Worm (Caenorhabditis elegans) whole organism, L2 larva: ENCODE results near the gene par-5.

Experiments
- C34F6.9 ChIP-seq: fragments of 150-350 bp; optimal IDR thresholded peaks from 2 replicates; lab custom pipeline; 2014; ENCODE audit warnings: missing biosample characterization, missing genetic modification characterization
- F13H6.1 ChIP-seq: sonication (generic microtip); optimal IDR thresholded peaks from 2 replicates; lab custom pipeline; 2016; ENCODE audit warnings: missing genetic modification characterization, missing compliant biosample characterization
- R02D3.7 ChIP-seq: fragments of 150-350 bp; optimal IDR thresholded peaks from 2 replicates; lab custom pipeline; 2014; ENCODE audit warnings: missing biosample characterization, missing genetic modification characterization
- Y55F3AM.14 ChIP-seq: fragments of 200-800 bp; sonication (Bioruptor generic); optimal IDR thresholded peaks from 2 replicates; lab custom pipeline; 2018; ENCODE audit warnings: mild to moderate bottlenecking, missing genetic modification characterization, missing compliant biosample characterization
- ZK546.5 ChIP-seq: sonication (generic microtip); optimal IDR thresholded peaks from 2 replicates; lab custom pipeline; 2017; ENCODE audit warnings: missing biosample characterization, missing genetic modification characterization
- aly-2 ChIP-seq: fragments of 150-350 bp; optimal IDR thresholded peaks from 2 replicates; lab custom pipeline; 2014; ENCODE audit warnings: missing biosample characterization, missing genetic modification characterization
- ama-1 ChIP-seq: fragments of 150-350 bp; optimal IDR thresholded peaks from 2 replicates; lab custom pipeline; 2018; ENCODE audit warnings: inconsistent platforms
- blmp-1 ChIP-seq: sonication (generic microtip); optimal IDR thresholded peaks from 2 replicates; lab custom pipeline; 2017; ENCODE audit warnings: missing genetic modification characterization, mild to moderate bottlenecking, missing compliant biosample characterization, antibody characterized with exemption, moderate library complexity; ENCODE audit not compliant: insufficient read depth
- ceh-16 ChIP-seq: fragments of 150-350 bp; optimal IDR thresholded peaks from 2 replicates; lab custom pipeline; 2014; ENCODE audit warnings: missing biosample characterization, missing genetic modification characterization
- ceh-82 ChIP-seq: fragments of 150-350 bp; optimal IDR thresholded peaks from 2 replicates; lab custom pipeline; 2014; ENCODE audit warnings: missing biosample characterization, missing genetic modification characterization
- egl-27 ChIP-seq: sonication (generic microtip); optimal IDR thresholded peaks from 3 replicates; lab custom pipeline; 2017; ENCODE audit warnings: missing biosample characterization, missing genetic modification reagents, missing genetic modification characterization
- elt-3 ChIP-seq: sonication (generic microtip); optimal IDR thresholded peaks from 2 replicates; lab custom pipeline; 2017; ENCODE audit warnings: missing biosample characterization, missing genetic modification characterization
- fos-1 ChIP-seq: fragments of 150-350 bp; optimal IDR thresholded peaks from 2 replicates; lab custom pipeline; 2014; ENCODE audit warnings: missing biosample characterization, missing genetic modification characterization
- lin-11 ChIP-seq: fragments of 150-350 bp; sonication (generic microtip); optimal IDR thresholded peaks from 2 replicates; lab custom pipeline; 2014; ENCODE audit warnings: missing biosample characterization, missing genetic modification characterization, inconsistent platforms, mixed read lengths
- lin-13 ChIP-seq: fragments of 150-350 bp; optimal IDR thresholded peaks from 2 replicates; lab custom pipeline; 2014; ENCODE audit warnings: missing biosample characterization, missing genetic modification reagents, missing genetic modification characterization
- lin-39 ChIP-seq: fragments of 150-350 bp; optimal IDR thresholded peaks from 2 replicates; lab custom pipeline; 2014; ENCODE audit warnings: missing biosample characterization, missing genetic modification reagents, missing genetic modification characterization
- lsy-2 ChIP-seq, 2 experiments: fragments of 150-350 bp in 1 of 2; sonication (generic microtip) in 1 of 2; optimal IDR thresholded peaks; 2 replicates each; lab custom pipeline; 2014 to 2017; ENCODE audit warnings: missing biosample characterization in 2 of 2, missing genetic modification characterization in 2 of 2
- mab-5 ChIP-seq: fragments of 150-350 bp; optimal IDR thresholded peaks from 2 replicates; lab custom pipeline; 2014; ENCODE audit warnings: missing biosample characterization, missing genetic modification characterization
- mbf-1 ChIP-seq: sonication (generic microtip); optimal IDR thresholded peaks from 2 replicates; lab custom pipeline; 2017; ENCODE audit warnings: missing biosample characterization, missing genetic modification characterization
- mdl-1 ChIP-seq, 2 experiments: fragments of 150-350 bp in 1 of 2; sonication (generic microtip) in 1 of 2; optimal IDR thresholded peaks; 2 replicates each; lab custom pipeline; 2017; ENCODE audit warnings: missing biosample characterization in 2 of 2, missing genetic modification characterization in 2 of 2
- nhr-10 ChIP-seq: sonication (generic microtip); optimal IDR thresholded peaks from 2 replicates; lab custom pipeline; 2017; ENCODE audit warnings: missing biosample characterization, missing genetic modification characterization
- nhr-11 ChIP-seq: fragments of 150-350 bp; optimal IDR thresholded peaks from 2 replicates; lab custom pipeline; 2014; ENCODE audit warnings: missing biosample characterization, missing genetic modification characterization
- nhr-12 ChIP-seq: fragments of 150-350 bp; optimal IDR thresholded peaks from 2 replicates; lab custom pipeline; 2014; ENCODE audit warnings: missing biosample characterization, missing genetic modification characterization
- nhr-129 ChIP-seq: fragments of 150-350 bp; optimal IDR thresholded peaks from 2 replicates; lab custom pipeline; 2014; ENCODE audit warnings: missing biosample characterization, missing genetic modification characterization
- nhr-21 ChIP-seq: fragments of 150-350 bp; optimal IDR thresholded peaks from 2 replicates; lab custom pipeline; 2014; ENCODE audit warnings: missing biosample characterization, missing genetic modification characterization
- nhr-237 ChIP-seq: fragments of 150-350 bp; optimal IDR thresholded peaks from 2 replicates; lab custom pipeline; 2014; ENCODE audit warnings: missing biosample characterization, missing genetic modification characterization
- nhr-25 ChIP-seq: fragments of 150-350 bp; sonication (generic microtip); optimal IDR thresholded peaks from 3 replicates; lab custom pipeline; 2014; ENCODE audit warnings: missing biosample characterization, missing genetic modification characterization
- nhr-6 ChIP-seq: fragments of 150-350 bp; optimal IDR thresholded peaks from 2 replicates; lab custom pipeline; 2014; ENCODE audit warnings: missing biosample characterization, missing genetic modification characterization
- nhr-77 ChIP-seq: fragments of 150-350 bp; optimal IDR thresholded peaks from 2 replicates; lab custom pipeline; 2014; ENCODE audit warnings: missing biosample characterization, missing genetic modification characterization
- peb-1 ChIP-seq: fragments of 150-350 bp; optimal IDR thresholded peaks from 2 replicates; lab custom pipeline; 2014; ENCODE audit warnings: missing biosample characterization, missing genetic modification characterization
- skn-1 ChIP-seq: sonication (generic microtip); optimal IDR thresholded peaks from 2 replicates; lab custom pipeline; 2017; ENCODE audit warnings: missing biosample characterization, missing genetic modification characterization
- sma-3 ChIP-seq: sonication (generic microtip); optimal IDR thresholded peaks from 2 replicates; lab custom pipeline; 2016; ENCODE audit warnings: missing genetic modification reagents, missing genetic modification characterization, missing compliant biosample characterization
- sma-9 ChIP-seq, 2 experiments: fragments of 150-350 bp in 1 of 2; sonication (generic microtip) in 1 of 2; optimal IDR thresholded peaks; 2 replicates each; lab custom pipeline; 2014 to 2016; ENCODE audit warnings: missing genetic modification characterization in 2 of 2, mild to moderate bottlenecking in 1 of 2, missing biosample characterization in 1 of 2, missing compliant biosample characterization in 1 of 2, missing genetic modification reagents in 1 of 2, moderate library complexity in 1 of 2
- snpc-4 ChIP-seq: fragments of 150-350 bp; optimal IDR thresholded peaks from 2 replicates; lab custom pipeline; 2014; ENCODE audit warnings: missing biosample characterization, missing genetic modification characterization
- unc-55 ChIP-seq: fragments of 150-350 bp; sonication (generic microtip); optimal IDR thresholded peaks from 3 replicates; lab custom pipeline; 2014; ENCODE audit warnings: missing biosample characterization, missing genetic modification reagents, missing genetic modification characterization
- unc-62 ChIP-seq: fragments of 150-350 bp; optimal IDR thresholded peaks from 2 replicates; lab custom pipeline; 2014; ENCODE audit warnings: missing biosample characterization, missing genetic modification reagents, missing genetic modification characterization
- zag-1 ChIP-seq: fragments of 150-350 bp; optimal IDR thresholded peaks from 2 replicates; lab custom pipeline; 2014; ENCODE audit warnings: missing biosample characterization, missing genetic modification characterization
- ztf-1 ChIP-seq: fragments of 200-800 bp; sonication (Bioruptor generic); conservative IDR thresholded peaks from 2 replicates; pipeline ENCODE4 v1.3.6; 2022; ENCODE audit warnings: missing genetic modification characterization, missing compliant biosample characterization
- ztf-11 ChIP-seq: sonication (generic microtip); optimal IDR thresholded peaks from 2 replicates; lab custom pipeline; 2017; ENCODE audit warnings: missing biosample characterization, missing genetic modification characterization
- ztf-4 ChIP-seq: fragments of 150-350 bp; optimal IDR thresholded peaks from 2 replicates; lab custom pipeline; 2014; ENCODE audit warnings: missing biosample characterization, missing genetic modification characterization

The par-5 gene

DNA sequence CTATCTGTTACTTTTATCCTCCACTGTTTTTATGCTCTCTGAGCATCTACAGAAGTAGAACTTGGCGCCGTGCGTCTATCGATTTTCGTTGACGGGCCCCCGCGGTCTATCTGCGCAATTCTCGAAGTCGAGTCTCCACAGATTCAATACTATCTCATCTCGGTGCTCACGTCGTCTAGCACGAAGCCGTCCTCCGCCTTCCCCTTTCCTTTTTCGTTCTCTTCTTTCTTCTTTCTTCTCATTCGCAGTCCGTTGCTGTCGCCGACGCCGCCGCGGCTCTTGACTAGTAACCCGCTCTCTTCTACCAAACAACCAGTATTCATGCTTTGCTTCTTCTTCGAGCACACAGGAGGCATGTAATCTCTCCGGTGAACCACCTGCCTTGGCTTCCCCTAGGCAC lies 49.4 kb upstream of the par-5 start:
- TF ChIP-seq unc-55 (peak; percentile 50), ZK546.5 (no peak), lin-39 (no peak), nhr-25 (tag; lab: Kevin White, UChicago) (no peak), mdl-1 (tag; optimal IDR thresholded peaks at IDR 0.05; lab: Kevin White, UChicago) (no peak), lin-11 (peak; percentile 37), zag-1 (tag; lab: Kevin White, UChicago) (peak; percentile 5), snpc-4 (peak; percentile 4), nhr-237 (tag; lab: Kevin White, UChicago) (no peak), nhr-11 (no peak), fos-1 (peak; percentile 19), lsy-2 (tag; optimal IDR thresholded peaks at IDR 0.05; lab: Kevin White, UChicago) (peak in 1 of 2 experiments; percentile 61), ztf-11 (tag; lab: Kevin White, UChicago) (no peak), Y55F3AM.14 (GFP tag; lab: Kevin White, UChicago) (no peak), mab-5 (tag; lab: Kevin White, UChicago) (no peak), C34F6.9 (tag; lab: Kevin White, UChicago) (peak; percentile 65), nhr-129 (peak; percentile 16), mbf-1 (tag; lab: Kevin White, UChicago) (no peak), F13H6.1 (tag; lab: Kevin White, UChicago) (peak; percentile 8), lin-13 (GFP tag; lab: Kevin White, UChicago) (peak; percentile 11)

- TF ChIP-seq ztf-11 (tag; lab: Kevin White, UChicago): no peak
- TF ChIP-seq mab-5 (tag; lab: Kevin White, UChicago): no peak
- no peak for TF ChIP-seq nhr-6 (tag; lab: Kevin White, UChicago)
- TF ChIP-seq aly-2: no peak
- no peak for TF ChIP-seq ztf-4 (tag; lab: Kevin White, UChicago)
- TF ChIP-seq snpc-4: no peak
- TF ChIP-seq zag-1 (tag; lab: Kevin White, UChicago): no peak
- TF ChIP-seq R02D3.7 (tag; lab: Kevin White, UChicago): no peak
- no peak for TF ChIP-seq nhr-237 (tag; lab: Kevin White, UChicago)
- no peak for TF ChIP-seq nhr-11
Measured at ce11 chrIV:11868452-11868851, 46.7 kb upstream of the par-5 start.

DNA sequence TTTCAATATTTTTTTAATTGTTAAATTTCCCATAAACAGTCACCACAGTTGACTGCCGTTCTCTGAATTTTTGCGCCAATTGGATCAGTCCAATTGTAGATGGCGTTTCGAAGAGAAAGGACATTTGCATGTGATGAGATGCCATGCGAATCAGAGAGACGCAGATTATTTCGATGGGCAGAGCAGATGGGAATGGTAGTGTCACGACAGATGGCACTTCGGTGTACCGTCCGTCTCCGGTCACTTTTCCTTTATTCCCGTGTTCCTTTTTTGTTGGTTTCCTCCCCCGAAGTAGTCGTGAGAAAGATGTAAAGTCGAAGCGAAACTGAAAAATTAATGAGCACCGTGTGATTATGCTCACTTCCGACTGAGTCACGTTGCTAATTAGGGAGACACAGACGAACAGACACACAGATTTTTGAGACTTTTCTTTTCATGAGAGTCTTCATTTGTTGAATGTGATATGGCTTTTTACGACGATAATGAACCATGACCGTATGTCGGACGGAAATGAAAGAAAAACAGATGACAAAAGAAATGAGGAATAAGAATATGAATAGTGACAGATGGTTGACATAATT lies 46.0 kb upstream of the par-5 start:
- TF ChIP-seq lin-39 (no peak), nhr-21 (tag; lab: Kevin White, UChicago) (no peak), F13H6.1 (tag; lab: Kevin White, UChicago) (no peak), R02D3.7 (tag; lab: Kevin White, UChicago) (no peak), ZK546.5 (no peak), ceh-16 (tag; lab: Kevin White, UChicago) (no peak), elt-3 (tag; lab: Kevin White, UChicago) (no peak), blmp-1 (tag; lab: Kevin White, UChicago) (no peak), nhr-10 (tag; lab: Kevin White, UChicago) (no peak), sma-9 (GFP tag; optimal IDR thresholded peaks at IDR 0.05; lab: Kevin White, UChicago) (no peak), sma-9 (tag; optimal IDR thresholded peaks at IDR 0.05; lab: Kevin White, UChicago) (no peak), aly-2 (no peak), ama-1 (lab: Kevin White, UChicago) (no peak), lin-13 (GFP tag; lab: Kevin White, UChicago) (no peak), unc-62 (GFP tag; lab: Kevin White, UChicago) (no peak), peb-1 (tag; lab: Kevin White, UChicago) (no peak)
- TF ChIP-seq, all 48 proteins: peak for 0

- TF ChIP-seq sma-3 (GFP tag; lab: Kevin White, UChicago) (no peak), nhr-77 (tag; lab: Kevin White, UChicago) (no peak), ceh-82 (no peak), skn-1 (tag; lab: Kevin White, UChicago) (no peak), nhr-12 (no peak), lsy-2 (tag; optimal IDR thresholded peaks at IDR 0.05; lab: Kevin White, UChicago) (no peak), ZK546.5 (no peak), blmp-1 (tag; lab: Kevin White, UChicago) (no peak), F13H6.1 (tag; lab: Kevin White, UChicago) (no peak), nhr-6 (tag; lab: Kevin White, UChicago) (no peak), aly-2 (no peak), unc-62 (GFP tag; lab: Kevin White, UChicago) (no peak), egl-27 (tag; lab: Kevin White, UChicago) (no peak), mbf-1 (tag; lab: Kevin White, UChicago) (no peak), lin-13 (GFP tag; lab: Kevin White, UChicago) (no peak), ztf-1 (GFP tag; lab: Robert Waterston, UW) (no peak), mdl-1 (tag; optimal IDR thresholded peaks at IDR 0.05; lab: Kevin White, UChicago) (no peak), elt-3 (tag; lab: Kevin White, UChicago) (no peak), nhr-11 (no peak)
Measured at ce11 chrIV:11864226-11864625, 42.5 kb upstream of the par-5 start, which contains the start of gene trpa-1. TSS of gene trpa-1 (plus strand) at chrIV:11864526.
